Fruit fly (Drosophila melanogaster) whole organism, prepupa: ENCODE data around the gene ru.

Source experiments
- Blimp-1 ChIP-seq: fragments of 200-800 bp; sonication (Bioruptor generic); optimal IDR thresholded peaks from 3 replicates; lab custom pipeline; 2017; ENCODE audit warnings: missing biosample characterization, missing genetic modification characterization, mild to moderate bottlenecking, moderate library complexity, missing genetic modification reagents
- CG10669 ChIP-seq: fragments of 200-800 bp; sonication (Bioruptor generic); optimal IDR thresholded peaks from 3 replicates; lab custom pipeline; 2018; ENCODE audit warnings: missing biosample characterization, mild to moderate bottlenecking, missing genetic modification characterization, moderate library complexity
- CG11294 ChIP-seq: fragments of 200-800 bp; sonication (Bioruptor generic); IDR thresholded peaks from 2 replicates; pipeline ENCODE4 v1.3.6; 2022; ENCODE audit warnings: missing biosample characterization, missing genetic modification characterization
- CG11762 ChIP-seq: fragments of 200-800 bp; sonication (Bioruptor generic); optimal IDR thresholded peaks from 3 replicates; lab custom pipeline; 2016; ENCODE audit warnings: missing biosample characterization, missing genetic modification characterization; ENCODE audit not compliant: insufficient read depth
- CG11902 ChIP-seq: fragments of 200-800 bp; sonication (Bioruptor generic); optimal IDR thresholded peaks from 3 replicates; lab custom pipeline; 2016; ENCODE audit warnings: missing biosample characterization, missing genetic modification characterization
- CG1621 ChIP-seq: fragments of 200-800 bp; sonication (Bioruptor generic); optimal IDR thresholded peaks from 3 replicates; lab custom pipeline; 2018; ENCODE audit warnings: missing biosample characterization, mild to moderate bottlenecking, missing genetic modification characterization
- CG16779 ChIP-seq: fragments of 200-800 bp; sonication (Bioruptor generic); optimal IDR thresholded peaks from 3 replicates; lab custom pipeline; 2017; ENCODE audit warnings: missing biosample characterization, mild to moderate bottlenecking, missing genetic modification characterization
- CG3032 ChIP-seq: fragments of 200-800 bp; optimal IDR thresholded peaks from 2 replicates; lab custom pipeline; 2019; ENCODE audit warnings: missing biosample characterization, mild to moderate bottlenecking, missing genetic modification characterization, moderate library complexity
- CG31627 ChIP-seq: fragments of 200-800 bp; sonication (Bioruptor generic); optimal IDR thresholded peaks from 3 replicates; lab custom pipeline; 2016; ENCODE audit warnings: missing biosample characterization, missing genetic modification characterization
- CG32006 ChIP-seq: fragments of 200-800 bp; sonication (Bioruptor generic); optimal IDR thresholded peaks from 3 replicates; lab custom pipeline; 2017; ENCODE audit warnings: missing biosample characterization, mild to moderate bottlenecking, missing genetic modification characterization
- CG34406 ChIP-seq: fragments of 200-800 bp; sonication (Bioruptor generic); optimal IDR thresholded peaks from 3 replicates; lab custom pipeline; 2016; ENCODE audit warnings: missing biosample characterization, missing genetic modification characterization
- CG6163 ChIP-seq: fragments of 200-800 bp; sonication (Bioruptor generic); IDR thresholded peaks from 3 replicates; pipeline ENCODE4 v1.3.6; 2022; ENCODE audit warnings: missing biosample characterization, missing genetic modification characterization
- CG6276 ChIP-seq: fragments of 200-800 bp; sonication (Bioruptor generic); optimal IDR thresholded peaks from 2 replicates; lab custom pipeline; 2017; ENCODE audit warnings: missing biosample characterization, mild to moderate bottlenecking, missing genetic modification characterization
- CG6792 ChIP-seq: fragments of 200-800 bp; sonication (Bioruptor generic); optimal IDR thresholded peaks from 3 replicates; lab custom pipeline; 2016; ENCODE audit warnings: missing biosample characterization, missing genetic modification characterization
- CG6808 ChIP-seq: fragments of 200-800 bp; sonication (Bioruptor generic); optimal IDR thresholded peaks from 3 replicates; lab custom pipeline; 2017; ENCODE audit warnings: missing biosample characterization, missing genetic modification characterization, mild to moderate bottlenecking, moderate library complexity, missing genetic modification reagents
- CG8119 ChIP-seq: fragments of 200-800 bp; sonication (Bioruptor generic); IDR thresholded peaks from 3 replicates; pipeline ENCODE4 v1.3.6; 2022; ENCODE audit warnings: missing biosample characterization, missing genetic modification characterization
- CG8319 ChIP-seq: fragments of 200-800 bp; sonication (Bioruptor generic); optimal IDR thresholded peaks from 3 replicates; lab custom pipeline; 2016; ENCODE audit warnings: missing biosample characterization, missing genetic modification characterization
- CG8632 ChIP-seq: fragments of 200-800 bp; sonication (Bioruptor generic); optimal IDR thresholded peaks from 3 replicates; lab custom pipeline; 2016; ENCODE audit warnings: missing biosample characterization, missing genetic modification characterization
- Eip75B ChIP-seq: fragments of 200-800 bp; sonication (Bioruptor generic); optimal IDR thresholded peaks from 3 replicates; lab custom pipeline; 2016; ENCODE audit warnings: missing biosample characterization, missing genetic modification characterization
- Eip78C ChIP-seq: fragments of 200-800 bp; sonication (Bioruptor generic); peaks from one replicate; lab custom pipeline; 2016; ENCODE audit warnings: missing biosample characterization, missing genetic modification characterization
- Eip93F ChIP-seq: fragments of 200-800 bp; sonication (Bioruptor generic); optimal IDR thresholded peaks from 2 replicates; lab custom pipeline; 2016; ENCODE audit warnings: missing biosample characterization, mild to moderate bottlenecking, missing genetic modification characterization
- Ets21C ChIP-seq: fragments of 200-800 bp; sonication (Bioruptor generic); optimal IDR thresholded peaks from 3 replicates; lab custom pipeline; 2016; ENCODE audit warnings: missing biosample characterization, missing genetic modification characterization
- Gug ChIP-seq: fragments of 200-800 bp; sonication (Bioruptor generic); IDR thresholded peaks from 2 replicates; pipeline ENCODE4 v1.3.6; 2022; ENCODE audit warnings: missing biosample characterization, missing genetic modification characterization
- Hr38 ChIP-seq: sonication (Bioruptor generic); optimal IDR thresholded peaks from 2 replicates; lab custom pipeline; 2016; ENCODE audit warnings: missing biosample characterization, missing genetic modification characterization
- Lpt ChIP-seq: fragments of 200-800 bp; sonication (Bioruptor generic); optimal IDR thresholded peaks from 3 replicates; lab custom pipeline; 2016; ENCODE audit warnings: missing biosample characterization, missing genetic modification characterization
- Met ChIP-seq: fragments of 200-800 bp; sonication (Bioruptor generic); optimal IDR thresholded peaks from 3 replicates; lab custom pipeline; 2016; ENCODE audit warnings: missing biosample characterization, missing genetic modification characterization
- Sox102F ChIP-seq: fragments of 200-800 bp; sonication (Bioruptor generic); optimal IDR thresholded peaks from 2 replicates; lab custom pipeline; 2016; ENCODE audit warnings: missing biosample characterization, mild to moderate bottlenecking, missing genetic modification characterization
- achi ChIP-seq: fragments of 200-800 bp; sonication (Bioruptor generic); optimal IDR thresholded peaks from 3 replicates; lab custom pipeline; 2016; ENCODE audit warnings: missing biosample characterization, missing genetic modification characterization
- cyc ChIP-seq: fragments of 200-800 bp; sonication (Bioruptor generic); optimal IDR thresholded peaks from 3 replicates; lab custom pipeline; 2016; ENCODE audit warnings: missing biosample characterization, missing genetic modification characterization
- dac ChIP-seq: fragments of 200-800 bp; sonication (Bioruptor generic); optimal IDR thresholded peaks from 2 replicates; lab custom pipeline; 2017; ENCODE audit warnings: missing biosample characterization, mild to moderate bottlenecking, missing genetic modification characterization
- dsx ChIP-seq: fragments of 200-800 bp; optimal IDR thresholded peaks from 3 replicates; lab custom pipeline; 2019; ENCODE audit warnings: missing biosample characterization, mild to moderate bottlenecking, missing genetic modification characterization, moderate library complexity; ENCODE audit not compliant: poor library complexity, severe bottlenecking
- eg ChIP-seq: fragments of 200-800 bp; sonication (Bioruptor generic); IDR thresholded peaks from 3 replicates; pipeline ENCODE4 v1.3.6; 2022; ENCODE audit warnings: missing biosample characterization, missing genetic modification characterization
- esn ChIP-seq: fragments of 200-800 bp; sonication (Bioruptor generic); optimal IDR thresholded peaks from 2 replicates; lab custom pipeline; 2016; ENCODE audit warnings: missing biosample characterization, mild to moderate bottlenecking, missing genetic modification characterization, moderate library complexity
- fd59A ChIP-seq: fragments of 200-800 bp; sonication (Bioruptor generic); optimal IDR thresholded peaks from 2 replicates; lab custom pipeline; 2017; ENCODE audit warnings: missing biosample characterization, mild to moderate bottlenecking, missing genetic modification characterization, missing genetic modification reagents
- fd85E ChIP-seq: fragments of 200-800 bp; sonication (Bioruptor generic); optimal IDR thresholded peaks from 3 replicates; lab custom pipeline; 2016; ENCODE audit warnings: missing biosample characterization, missing genetic modification characterization
- fkh ChIP-seq: fragments of 200-800 bp; sonication (Bioruptor generic); optimal IDR thresholded peaks from 3 replicates; lab custom pipeline; 2017; ENCODE audit warnings: missing biosample characterization, mild to moderate bottlenecking, missing genetic modification characterization, moderate library complexity
- lz ChIP-seq: fragments of 200-800 bp; sonication (Bioruptor generic); optimal IDR thresholded peaks from 3 replicates; lab custom pipeline; 2016; ENCODE audit warnings: missing biosample characterization, missing genetic modification characterization
- net ChIP-seq: fragments of 200-800 bp; sonication (Bioruptor generic); optimal IDR thresholded peaks from 3 replicates; lab custom pipeline; 2016; ENCODE audit warnings: missing biosample characterization, missing genetic modification characterization
- pdm3 ChIP-seq: fragments of 200-800 bp; sonication (Bioruptor generic); optimal IDR thresholded peaks from 3 replicates; lab custom pipeline; 2016; ENCODE audit warnings: missing biosample characterization, missing genetic modification characterization
- salr ChIP-seq, 2 experiments: fragments of 200-800 bp; sonication (Bioruptor generic); optimal IDR thresholded peaks; 3 replicates each; lab custom pipeline; 2016 to 2018; ENCODE audit warnings: missing biosample characterization in 2 of 2, missing genetic modification characterization in 2 of 2, mild to moderate bottlenecking in 1 of 2
- ss ChIP-seq, 2 experiments: fragments of 200-800 bp; sonication (Bioruptor generic); optimal IDR thresholded peaks; 2 replicates in 1 of 2; 3 replicates in 1 of 2; lab custom pipeline; 2017 to 2018; ENCODE audit warnings: mild to moderate bottlenecking in 2 of 2, missing biosample characterization in 2 of 2, missing genetic modification characterization in 2 of 2, moderate library complexity in 1 of 2
- topi ChIP-seq: fragments of 200-800 bp; sonication (Bioruptor generic); optimal IDR thresholded peaks from 3 replicates; lab custom pipeline; 2016; ENCODE audit warnings: missing biosample characterization, missing genetic modification characterization
- vri ChIP-seq: fragments of 200-800 bp; sonication (Bioruptor generic); optimal IDR thresholded peaks from 3 replicates; lab custom pipeline; 2016; ENCODE audit warnings: missing biosample characterization, mild to moderate bottlenecking, missing genetic modification characterization

The ru gene

dm6 chr3L:1388862-1389261, 18.4 kb downstream of the ru start (continued):
- TF ChIP-seq Blimp-1 (GFP tag; lab: Kevin White, UChicago) (no peak), CG32006 (GFP tag; lab: Kevin White, UChicago) (no peak), Eip78C (peak; percentile 80), CG6808 (GFP tag; lab: Kevin White, UChicago) (no peak), fd59A (GFP tag; lab: Kevin White, UChicago) (no peak), cyc (GFP tag; lab: Kevin White, UChicago) (no peak), ss (GFP tag; optimal IDR thresholded peaks at IDR 0.05; lab: Kevin White, UChicago) (no peak), topi (GFP tag; lab: Kevin White, UChicago) (peak; percentile 26), esn (GFP tag; lab: Kevin White, UChicago) (peak; percentile 45), CG16779 (tag; lab: Kevin White, UChicago) (no peak), CG1621 (tag; lab: Kevin White, UChicago) (no peak), Lpt (GFP tag; lab: Kevin White, UChicago) (no peak), CG31627 (GFP tag; lab: Kevin White, UChicago) (peak; percentile 32), dac (no peak), Gug (GFP tag; lab: Robert Waterston, UW) (no peak), CG10669 (GFP tag; lab: Kevin White, UChicago) (no peak), CG6276 (GFP tag; lab: Kevin White, UChicago) (no peak)

dm6 chr3L:1390410-1390809, 20.0 kb downstream of the ru start:
- TF ChIP-seq CG6163 (GFP tag; lab: Robert Waterston, UW) = 0 out of 3 replicates have a peak, but pooled peaks have one; percentile 24
- no peak for TF ChIP-seq CG1621 (tag; lab: Kevin White, UChicago)
- peak; percentile 47 for TF ChIP-seq vri (GFP tag; lab: Kevin White, UChicago)
- TF ChIP-seq salr (GFP tag; optimal IDR thresholded peaks at IDR 0.05; lab: Kevin White, UChicago) = no peak
- peak; percentile 4 for TF ChIP-seq Eip78C

dm6 chr3L:1391993-1392952, 21.8 kb downstream of the ru start:
- TF ChIP-seq dac = peak; percentile 71
- TF ChIP-seq esn (GFP tag; lab: Kevin White, UChicago) = peak; percentile 29
- no peak for TF ChIP-seq Eip93F (GFP tag; lab: Kevin White, UChicago)
- TF ChIP-seq Lpt (GFP tag; lab: Kevin White, UChicago) = peak; percentile 74
- peak; percentile 20 for TF ChIP-seq lz (GFP tag; lab: Kevin White, UChicago)
- peak; percentile 68 for TF ChIP-seq CG16779 (tag; lab: Kevin White, UChicago)
- no peak for TF ChIP-seq Sox102F (GFP tag; lab: Kevin White, UChicago)
- no peak for TF ChIP-seq Blimp-1 (GFP tag; lab: Kevin White, UChicago)
- 0 out of 2 replicates have a peak, but pooled peaks have one; percentile 25 for TF ChIP-seq CG11294 (GFP tag; lab: Robert Waterston, UW)
- peak; percentile 72 for TF ChIP-seq net (GFP tag; lab: Kevin White, UChicago)
- TF ChIP-seq CG11762 (GFP tag; lab: Kevin White, UChicago) = peak; percentile 75
- peak; percentile 85 for TF ChIP-seq CG3032 (tag; lab: Kevin White, UChicago)
- TF ChIP-seq fkh (GFP tag; lab: Kevin White, UChicago) = no peak
- peak; percentile 5 for TF ChIP-seq CG11902
- TF ChIP-seq Met = peak; percentile 26
- no peak for TF ChIP-seq Ets21C (GFP tag; lab: Kevin White, UChicago)
- TF ChIP-seq fd59A (GFP tag; lab: Kevin White, UChicago) = peak; percentile 86
- peak; percentile 64 for TF ChIP-seq Gug (GFP tag; lab: Robert Waterston, UW)
- TF ChIP-seq Eip78C = peak; percentile 96
- TF ChIP-seq CG6792 = peak; percentile 72
- TF ChIP-seq achi (GFP tag; lab: Kevin White, UChicago) = peak; percentile 86
- TF ChIP-seq CG8632 (GFP tag; lab: Kevin White, UChicago) = peak; percentile 71
- TF ChIP-seq Eip75B (GFP tag; lab: Kevin White, UChicago) = peak; percentile 77
- no peak for TF ChIP-seq Hr38 (GFP tag; lab: Kevin White, UChicago)
- TF ChIP-seq CG8319 (GFP tag; lab: Kevin White, UChicago) = peak; percentile 28
- TF ChIP-seq pdm3 (GFP tag; lab: Kevin White, UChicago) = peak; percentile 75
- TF ChIP-seq CG34406 = peak; percentile 67
- peak; percentile 94 for TF ChIP-seq CG6163 (GFP tag; lab: Robert Waterston, UW)
- TF ChIP-seq topi (GFP tag; lab: Kevin White, UChicago) = peak; percentile 19
- TF ChIP-seq dsx = peak; percentile 85
- TF ChIP-seq CG8119 (GFP tag; lab: Robert Waterston, UW) = peak; percentile 80
- TF ChIP-seq eg = peak; percentile 60
- TF ChIP-seq fd85E (GFP tag; lab: Kevin White, UChicago) = peak; percentile 28
- peak; percentile 81 for TF ChIP-seq CG1621 (tag; lab: Kevin White, UChicago)
